Fruit fly (Drosophila melanogaster) whole organism, embryonic: ENCODE data around the gene Ptp10D.
A peak's percentile ranks its signal among the peaks of the same experiment; 100 is the strongest.

Experiments
- Aef1 ChIP-seq: fragments of 200-800 bp; sonication (Bioruptor generic); IDR thresholded peaks from 3 replicates; pipeline ENCODE4 v1.3.6; 2022; ENCODE audit warnings: missing biosample characterization, missing genetic modification characterization
- CG10565 ChIP-seq: fragments of 200-800 bp; sonication (Bioruptor generic); optimal IDR thresholded peaks from 3 replicates; lab custom pipeline; 2016; ENCODE audit warnings: missing biosample characterization, mild to moderate bottlenecking, missing genetic modification characterization
- CG11247 ChIP-seq: fragments of 200-800 bp; sonication (Bioruptor generic); IDR thresholded peaks from 2 replicates; pipeline ENCODE4 v1.3.6; 2022; ENCODE audit warnings: missing biosample characterization, missing genetic modification characterization
- CG11696 ChIP-seq: fragments of 200-800 bp; sonication (Bioruptor generic); IDR thresholded peaks from 2 replicates; pipeline ENCODE4 v1.3.6; 2022; ENCODE audit warnings: missing biosample characterization, missing genetic modification characterization
- CG1603 ChIP-seq: fragments of 200-800 bp; sonication (Bioruptor generic); optimal IDR thresholded peaks from 2 replicates; lab custom pipeline; 2019; ENCODE audit warnings: missing biosample characterization, mild to moderate bottlenecking, missing genetic modification characterization, moderate library complexity
- CG18011 ChIP-seq: fragments of 200-800 bp; sonication (Bioruptor generic); optimal IDR thresholded peaks from 2 replicates; lab custom pipeline; 2017; ENCODE audit warnings: missing biosample characterization, missing genetic modification characterization, mild to moderate bottlenecking, moderate library complexity, missing genotype
- CG3407 ChIP-seq: fragments of 200-800 bp; sonication (Bioruptor generic); optimal IDR thresholded peaks from 2 replicates; lab custom pipeline; 2018; ENCODE audit warnings: missing biosample characterization, mild to moderate bottlenecking, missing genetic modification characterization
- CG34422 ChIP-seq: fragments of 200-800 bp; sonication (Bioruptor generic); IDR thresholded peaks from 3 replicates; pipeline ENCODE4 v1.3.6; 2022; ENCODE audit warnings: missing biosample characterization, missing genetic modification characterization
- CG3838 ChIP-seq: fragments of 200-800 bp; sonication (Bioruptor generic); optimal IDR thresholded peaks from 3 replicates; lab custom pipeline; 2016; ENCODE audit warnings: missing biosample characterization, missing genetic modification characterization
- CG3847 ChIP-seq: fragments of 200-800 bp; sonication (Bioruptor generic); IDR thresholded peaks from 2 replicates; pipeline ENCODE4 v1.3.6; 2022; ENCODE audit warnings: missing biosample characterization, missing genetic modification characterization
- CG4360 ChIP-seq: fragments of 200-800 bp; sonication (Bioruptor generic); IDR thresholded peaks from 2 replicates; pipeline ENCODE4 v1.3.6; 2022; ENCODE audit warnings: missing biosample characterization, missing genetic modification characterization
- CG4617 ChIP-seq: fragments of 200-800 bp; sonication (Bioruptor generic); optimal IDR thresholded peaks from 3 replicates; lab custom pipeline; 2016; ENCODE audit warnings: missing biosample characterization, missing genetic modification characterization, borderline replicate concordance
- CG7357 ChIP-seq: fragments of 200-800 bp; sonication (Bioruptor generic); IDR thresholded peaks from 3 replicates; pipeline ENCODE4 v1.3.6; 2022; ENCODE audit warnings: missing biosample characterization, missing genetic modification characterization
- CG8924 ChIP-seq: fragments of 200-800 bp; optimal IDR thresholded peaks from 3 replicates; lab custom pipeline; 2019; ENCODE audit warnings: missing biosample characterization, mild to moderate bottlenecking, missing genetic modification characterization, moderate library complexity
- CG9817 ChIP-seq: fragments of 200-800 bp; sonication (Bioruptor generic); optimal IDR thresholded peaks from 2 replicates; lab custom pipeline; 2018; ENCODE audit warnings: missing biosample characterization, mild to moderate bottlenecking, missing genetic modification characterization, moderate library complexity
- Drgx ChIP-seq: fragments of 200-800 bp; sonication (Bioruptor generic); IDR thresholded peaks from 2 replicates; pipeline ENCODE4 v1.3.6; 2022; ENCODE audit warnings: missing biosample characterization, missing genetic modification characterization
- HLH4C ChIP-seq: fragments of 200-800 bp; sonication (Bioruptor generic); IDR thresholded peaks from 3 replicates; pipeline ENCODE4 v1.3.6; 2022; ENCODE audit warnings: missing biosample characterization, missing genetic modification characterization; ENCODE audit not compliant: partially characterized antibody
- MESR4 ChIP-seq: fragments of 200-800 bp; sonication (Bioruptor generic); optimal IDR thresholded peaks from 2 replicates; lab custom pipeline; 2018; ENCODE audit warnings: missing biosample characterization, mild to moderate bottlenecking, missing genetic modification characterization, moderate library complexity
- Nf-YB ChIP-seq: fragments of 200-800 bp; sonication (Bioruptor generic); optimal IDR thresholded peaks from 3 replicates; lab custom pipeline; 2019; ENCODE audit warnings: missing biosample characterization, mild to moderate bottlenecking, missing genetic modification characterization, moderate library complexity
- Nf-YC ChIP-seq: fragments of 200-800 bp; optimal IDR thresholded peaks from 3 replicates; lab custom pipeline; 2019; ENCODE audit warnings: missing biosample characterization, mild to moderate bottlenecking, missing genetic modification characterization, moderate library complexity
- PHDP ChIP-seq: fragments of 200-800 bp; sonication (Bioruptor generic); optimal IDR thresholded peaks from 3 replicates; lab custom pipeline; 2018; ENCODE audit warnings: missing biosample characterization, mild to moderate bottlenecking, missing genetic modification characterization, moderate library complexity
- Pdp1 ChIP-seq, 2 experiments: fragments of 200-800 bp; sonication (Bioruptor generic); optimal IDR thresholded peaks; 3 replicates each; lab custom pipeline; 2016; ENCODE audit warnings: missing biosample characterization in 2 of 2, missing genetic modification characterization in 2 of 2, mild to moderate bottlenecking in 1 of 2, moderate library complexity in 1 of 2
- Sry-δ ChIP-seq: fragments of 200-800 bp; sonication (Bioruptor generic); optimal IDR thresholded peaks from 2 replicates; lab custom pipeline; 2016; ENCODE audit warnings: missing biosample characterization, missing genetic modification characterization
- Trl ChIP-seq, 3 experiments: fragments of >200 bp in 2 of 3; fragments of 200-800 bp in 1 of 3; sonication (Bioruptor generic) in 1 of 3; optimal IDR thresholded peaks; 2 replicates in 1 of 3; 3 replicates in 2 of 3; lab custom pipeline; 2016 to 2017; ENCODE audit warnings: missing biosample characterization in 1 of 3, missing genetic modification characterization in 1 of 3
- bsh ChIP-seq, 2 experiments: fragments of 200-800 bp; sonication (Bioruptor generic); optimal IDR thresholded peaks; 2 replicates each; lab custom pipeline; 2017 to 2018; ENCODE audit warnings: mild to moderate bottlenecking in 2 of 2, missing biosample characterization in 2 of 2, missing genetic modification characterization in 2 of 2, moderate library complexity in 1 of 2
- cg ChIP-seq: fragments of 200-800 bp; sonication (Bioruptor generic); optimal IDR thresholded peaks from 3 replicates; lab custom pipeline; 2019; ENCODE audit warnings: missing biosample characterization, mild to moderate bottlenecking, missing genetic modification characterization, moderate library complexity
- crol ChIP-seq: fragments of 200-800 bp; sonication (Bioruptor generic); IDR thresholded peaks from 2 replicates; pipeline ENCODE4 v1.3.6; 2022; ENCODE audit warnings: missing biosample characterization, missing genetic modification characterization
- dimm ChIP-seq: fragments of 200-800 bp; sonication (Bioruptor generic); IDR thresholded peaks from 2 replicates; pipeline ENCODE4 v1.3.6; 2022; ENCODE audit warnings: missing biosample characterization, missing genetic modification characterization
- ftz-f1 ChIP-seq: fragments of 200-800 bp; sonication (Bioruptor generic); optimal IDR thresholded peaks from 2 replicates; lab custom pipeline; 2016; ENCODE audit warnings: missing biosample characterization, missing genetic modification characterization
- gsb ChIP-seq: fragments of 200-800 bp; sonication (Bioruptor generic); IDR thresholded peaks from 2 replicates; pipeline ENCODE4 v1.3.6; 2022; ENCODE audit warnings: missing biosample characterization, missing genetic modification characterization
- hbn ChIP-seq: fragments of 200-800 bp; sonication (Bioruptor generic); IDR thresholded peaks from 2 replicates; pipeline ENCODE4 v1.3.6; 2022; ENCODE audit warnings: missing biosample characterization, missing genetic modification characterization; ENCODE audit not compliant: partially characterized antibody
- luna ChIP-seq: fragments of 200-800 bp; sonication (Bioruptor generic); optimal IDR thresholded peaks from 2 replicates; lab custom pipeline; 2016; ENCODE audit warnings: missing biosample characterization, missing genetic modification characterization
- nom ChIP-seq: fragments of 200-800 bp; sonication (Bioruptor generic); optimal IDR thresholded peaks from 2 replicates; lab custom pipeline; 2017; ENCODE audit warnings: missing biosample characterization, missing genetic modification characterization, mild to moderate bottlenecking, moderate library complexity, missing genetic modification reagents
- oc ChIP-seq: fragments of 200-800 bp; sonication (Bioruptor generic); optimal IDR thresholded peaks from 2 replicates; lab custom pipeline; 2018; ENCODE audit warnings: missing biosample characterization, mild to moderate bottlenecking, missing genetic modification characterization, moderate library complexity
- sens ChIP-seq: fragments of 200-800 bp; sonication (Bioruptor generic); peaks from one replicate; lab custom pipeline; 2016; ENCODE audit warnings: missing biosample characterization, missing genetic modification characterization
- sqz ChIP-seq: fragments of 200-800 bp; sonication (Bioruptor generic); optimal IDR thresholded peaks from 3 replicates; lab custom pipeline; 2018; ENCODE audit warnings: missing biosample characterization, mild to moderate bottlenecking, missing genetic modification characterization
- ssp ChIP-seq: fragments of 200-800 bp; sonication (Bioruptor generic); IDR thresholded peaks from 2 replicates; pipeline ENCODE4 v1.3.6; 2022; ENCODE audit warnings: missing biosample characterization, missing genetic modification characterization

The Ptp10D gene

dm6 chrX:11615652-11616495 is 5.9 kb upstream of the Ptp10D start, which contains the start of the genes RPA3 and Met (continued):
- TF ChIP-seq Pdp1 (GFP tag; optimal IDR thresholded peaks at IDR 0.05; lab: Kevin White, UChicago) = peak in 1 of 2 experiments; percentile 4
- TF ChIP-seq CG34422 (GFP tag; lab: Robert Waterston, UW) = no peak
- peak; percentile 61; the same call in 1 of the 3 replicates for TF ChIP-seq HLH4C (GFP tag; lab: Robert Waterston, UW)
- peak; percentile 6 for TF ChIP-seq PHDP (tag; lab: Kevin White, UChicago)
- TF ChIP-seq gsb (GFP tag; lab: Robert Waterston, UW) = no peak
- peak; percentile 67 for TF ChIP-seq ssp (GFP tag; lab: Robert Waterston, UW)
- no peak for TF ChIP-seq CG9817 (tag; lab: Kevin White, UChicago)
- TF ChIP-seq Sry-δ = peak; percentile 21
- no peak for TF ChIP-seq CG3407 (GFP tag; lab: Kevin White, UChicago)
- peak; percentile 54 for TF ChIP-seq sens
- no peak for TF ChIP-seq CG3847 (GFP tag; lab: Robert Waterston, UW)
- peak; percentile 87 for TF ChIP-seq CG7357 (GFP tag; lab: Robert Waterston, UW)
- TF ChIP-seq MESR4 (GFP tag; lab: Kevin White, UChicago) = peak; percentile 64
- TF ChIP-seq hbn = peak; percentile 42; the same call in 1 of the 2 replicates
- TF ChIP-seq CG8924 = peak; percentile 47
- peak; percentile 38 for TF ChIP-seq CG1603 (tag; lab: Kevin White, UChicago)
- no peak for TF ChIP-seq dimm (GFP tag; lab: Robert Waterston, UW)

dm6 chrX:11616496-11616952 is 5.3 kb upstream of the Ptp10D start:
- no peak for TF ChIP-seq CG18011 (GFP tag; lab: Kevin White, UChicago)
- TF ChIP-seq CG10565 (GFP tag; lab: Kevin White, UChicago) = no peak
- no peak for TF ChIP-seq CG11696 (GFP tag; lab: Robert Waterston, UW)
- peak; percentile 27 for TF ChIP-seq CG4617 (GFP tag; lab: Kevin White, UChicago)
- peak; percentile 63 to 85 for TF ChIP-seq Trl (optimal IDR thresholded peaks at IDR 0.05; lab: Kevin White, UChicago)
- TF ChIP-seq Trl (GFP tag; optimal IDR thresholded peaks at IDR 0.05; lab: Kevin White, UChicago) = no peak
- TF ChIP-seq Aef1 (GFP tag; lab: Robert Waterston, UW) = 0 out of 3 replicates have a peak, but pooled peaks have one; percentile 44
- no peak for TF ChIP-seq Nf-YB
- peak; percentile 70 for TF ChIP-seq sqz (GFP tag; lab: Kevin White, UChicago)
- TF ChIP-seq Drgx (GFP tag; lab: Robert Waterston, UW) = 0 out of 2 replicates have a peak, but pooled peaks have one; percentile 15
- no peak for TF ChIP-seq luna (GFP tag; lab: Kevin White, UChicago)
- no peak for TF ChIP-seq oc
- TF ChIP-seq bsh (GFP tag; optimal IDR thresholded peaks at IDR 0.05; lab: Kevin White, UChicago) = peak in 1 of 2 experiments; percentile 37
- no peak for TF ChIP-seq Nf-YC (tag; lab: Kevin White, UChicago)
- peak; percentile 49 for TF ChIP-seq nom (GFP tag; lab: Kevin White, UChicago)
- TF ChIP-seq CG3838 (GFP tag; lab: Kevin White, UChicago) = no peak
- TF ChIP-seq crol (GFP tag; lab: Robert Waterston, UW) = peak; percentile 88
- peak; percentile 95 for TF ChIP-seq ftz-f1
- TF ChIP-seq CG11247 (GFP tag; lab: Robert Waterston, UW) = no peak
- TF ChIP-seq CG4360 (GFP tag; lab: Robert Waterston, UW) = peak; percentile 91
- peak; percentile 76 for TF ChIP-seq cg (GFP tag; lab: Kevin White, UChicago)
